Fruit fly (Drosophila melanogaster) whole organism, embryonic: ENCODE results near the gene CG2961.
A peak's percentile ranks its signal among the peaks of the same experiment; 100 is the strongest.

Experiments used
- Bdp1 ChIP-seq: fragments of 200-800 bp; sonication (Bioruptor generic); optimal IDR thresholded peaks from 3 replicates; lab custom pipeline; 2016; ENCODE audit warnings: missing biosample characterization, missing genetic modification characterization
- CG10209 ChIP-seq: fragments of 200-800 bp; sonication (Bioruptor generic); optimal IDR thresholded peaks from 3 replicates; lab custom pipeline; 2017; ENCODE audit warnings: missing biosample characterization, mild to moderate bottlenecking, missing genetic modification characterization, missing genetic modification reagents
- CG10366 ChIP-seq: fragments of 200-800 bp; sonication (Bioruptor generic); IDR thresholded peaks from 2 replicates; pipeline ENCODE4 v1.3.6; 2022; ENCODE audit warnings: missing biosample characterization, missing genetic modification characterization
- CG11093 ChIP-seq: fragments of 200-800 bp; sonication (Bioruptor generic); IDR thresholded peaks from 3 replicates; pipeline ENCODE4 v1.3.6; 2022; ENCODE audit warnings: missing biosample characterization, missing genetic modification characterization
- CG13287 ChIP-seq: fragments of 200-800 bp; sonication (Bioruptor generic); IDR thresholded peaks from 2 replicates; pipeline ENCODE4 v1.3.6; 2022; ENCODE audit warnings: missing biosample characterization, missing genetic modification characterization; ENCODE audit not compliant: partially characterized antibody
- CG13894 ChIP-seq: fragments of 200-800 bp; sonication (Bioruptor generic); optimal IDR thresholded peaks from 3 replicates; lab custom pipeline; 2018; ENCODE audit warnings: missing biosample characterization, mild to moderate bottlenecking, missing genetic modification characterization, moderate library complexity
- CG15073 ChIP-seq: fragments of 200-800 bp; sonication (Bioruptor generic); optimal IDR thresholded peaks from 2 replicates; lab custom pipeline; 2016; ENCODE audit warnings: missing biosample characterization, missing genetic modification characterization
- CG1529 ChIP-seq: fragments of 200-800 bp; sonication (Bioruptor generic); optimal IDR thresholded peaks from 3 replicates; lab custom pipeline; 2018; ENCODE audit warnings: missing biosample characterization, missing genetic modification characterization
- CG16815 ChIP-seq: fragments of 200-800 bp; sonication (Bioruptor generic); optimal IDR thresholded peaks from 3 replicates; lab custom pipeline; 2017; ENCODE audit warnings: missing biosample characterization, mild to moderate bottlenecking, missing genetic modification characterization
- CG17359 ChIP-seq: fragments of 200-800 bp; sonication (Bioruptor generic); optimal IDR thresholded peaks from 3 replicates; lab custom pipeline; 2018; ENCODE audit warnings: missing biosample characterization, mild to moderate bottlenecking, missing genetic modification characterization, moderate library complexity
- CG17385 ChIP-seq: fragments of 200-800 bp; sonication (Bioruptor generic); optimal IDR thresholded peaks from 3 replicates; lab custom pipeline; 2018; ENCODE audit warnings: missing biosample characterization, mild to moderate bottlenecking, missing genetic modification characterization
- CG2712 ChIP-seq: fragments of 200-800 bp; optimal IDR thresholded peaks from 3 replicates; lab custom pipeline; 2019; ENCODE audit warnings: missing biosample characterization, mild to moderate bottlenecking, missing genetic modification characterization, moderate library complexity
- CG31441 ChIP-seq: fragments of 200-800 bp; sonication (Bioruptor generic); IDR thresholded peaks from 2 replicates; pipeline ENCODE4 v1.3.6; 2022; ENCODE audit warnings: missing biosample characterization, missing genetic modification characterization
- CG32532 ChIP-seq: fragments of 200-800 bp; sonication (Bioruptor generic); IDR thresholded peaks from 2 replicates; pipeline ENCODE4 v1.3.6; 2022; ENCODE audit warnings: missing biosample characterization, missing genetic modification characterization
- CG32767 ChIP-seq: fragments of 200-800 bp; sonication (Bioruptor generic); IDR thresholded peaks from 2 replicates; pipeline ENCODE4 v1.3.6; 2022; ENCODE audit warnings: missing biosample characterization, missing genetic modification characterization
- CG32772 ChIP-seq: fragments of 200-800 bp; sonication (Bioruptor generic); IDR thresholded peaks from 2 replicates; pipeline ENCODE4 v1.3.6; 2022; ENCODE audit warnings: missing biosample characterization, missing genetic modification characterization
- CG34224 ChIP-seq: fragments of 200-800 bp; sonication (Bioruptor generic); IDR thresholded peaks from 3 replicates; pipeline ENCODE4 v1.3.6; 2022; ENCODE audit warnings: missing biosample characterization, missing genetic modification characterization; ENCODE audit not compliant: partially characterized antibody
- CG3847 ChIP-seq: fragments of 200-800 bp; sonication (Bioruptor generic); IDR thresholded peaks from 2 replicates; pipeline ENCODE4 v1.3.6; 2022; ENCODE audit warnings: missing biosample characterization, missing genetic modification characterization
- CG4328 ChIP-seq: fragments of 200-800 bp; sonication (Bioruptor generic); optimal IDR thresholded peaks from 3 replicates; lab custom pipeline; 2017; ENCODE audit warnings: missing biosample characterization, missing genetic modification reagents, missing genetic modification characterization
- CG6654 ChIP-seq: fragments of 200-800 bp; sonication (Bioruptor generic); optimal IDR thresholded peaks from 2 replicates; lab custom pipeline; 2017; ENCODE audit warnings: missing biosample characterization, mild to moderate bottlenecking, missing genetic modification characterization
- CG6689 ChIP-seq: fragments of 200-800 bp; sonication (Bioruptor generic); IDR thresholded peaks from 2 replicates; pipeline ENCODE4 v1.3.6; 2022; ENCODE audit warnings: missing biosample characterization, missing genetic modification characterization
- CG7745 ChIP-seq: fragments of 200-800 bp; sonication (Bioruptor generic); optimal IDR thresholded peaks from 2 replicates; lab custom pipeline; 2018; ENCODE audit warnings: missing biosample characterization, mild to moderate bottlenecking, missing genetic modification characterization, moderate library complexity
- CG8281 ChIP-seq: fragments of 200-800 bp; sonication (Bioruptor generic); optimal IDR thresholded peaks from 2 replicates; lab custom pipeline; 2018; ENCODE audit warnings: missing biosample characterization, mild to moderate bottlenecking, missing genetic modification characterization, moderate library complexity
- D19A ChIP-seq: fragments of 200-800 bp; optimal IDR thresholded peaks from 3 replicates; lab custom pipeline; 2019; ENCODE audit warnings: missing biosample characterization, mild to moderate bottlenecking, missing genetic modification characterization, moderate library complexity
- D19B ChIP-seq: fragments of 200-800 bp; sonication (Bioruptor generic); optimal IDR thresholded peaks from 2 replicates; lab custom pipeline; 2017; ENCODE audit warnings: missing biosample characterization, mild to moderate bottlenecking, missing genetic modification characterization
- Dek ChIP-seq: fragments of 200-800 bp; sonication (Bioruptor generic); optimal IDR thresholded peaks from 3 replicates; lab custom pipeline; 2019; ENCODE audit warnings: missing biosample characterization, mild to moderate bottlenecking, missing genetic modification characterization, moderate library complexity
- Dfd ChIP-seq, 2 experiments: fragments of >200 bp; optimal IDR thresholded peaks; 2 replicates each; lab custom pipeline; 2017; ENCODE audit warnings: missing biosample characterization in 2 of 2, missing genetic modification characterization in 2 of 2
- Dip3 ChIP-seq: fragments of 200-800 bp; sonication (Bioruptor generic); optimal IDR thresholded peaks from 3 replicates; lab custom pipeline; 2016; ENCODE audit warnings: missing biosample characterization, missing genetic modification characterization
- Elba2 ChIP-seq: fragments of 200-800 bp; sonication (Bioruptor generic); optimal IDR thresholded peaks from 3 replicates; lab custom pipeline; 2016; ENCODE audit warnings: missing biosample characterization, missing genetic modification characterization
- Mad ChIP-seq: fragments of 200-800 bp; sonication (Bioruptor generic); optimal IDR thresholded peaks from 2 replicates; lab custom pipeline; 2016; ENCODE audit warnings: missing biosample characterization, missing genetic modification characterization
- NK7.1 ChIP-seq: fragments of 200-800 bp; sonication (Bioruptor generic); optimal IDR thresholded peaks from 3 replicates; lab custom pipeline; 2016; ENCODE audit warnings: missing biosample characterization, missing genetic modification characterization
- Nf-YC ChIP-seq: fragments of 200-800 bp; optimal IDR thresholded peaks from 3 replicates; lab custom pipeline; 2019; ENCODE audit warnings: missing biosample characterization, mild to moderate bottlenecking, missing genetic modification characterization, moderate library complexity
- Six4 ChIP-seq: fragments of 200-800 bp; sonication (Bioruptor generic); optimal IDR thresholded peaks from 2 replicates; lab custom pipeline; 2016; ENCODE audit warnings: missing biosample characterization, missing genetic modification characterization
- Sox102F ChIP-seq: fragments of 200-800 bp; sonication (Bioruptor generic); optimal IDR thresholded peaks from 2 replicates; lab custom pipeline; 2018; ENCODE audit warnings: missing biosample characterization, mild to moderate bottlenecking, missing genetic modification characterization, moderate library complexity
- Xbp1 ChIP-seq: fragments of 200-800 bp; sonication (Bioruptor generic); optimal IDR thresholded peaks from 3 replicates; lab custom pipeline; 2016; ENCODE audit warnings: missing biosample characterization, mild to moderate bottlenecking, missing genetic modification characterization
- abd-A ChIP-seq: fragments of 200-800 bp; sonication (Bioruptor generic); optimal IDR thresholded peaks from 3 replicates; lab custom pipeline; 2019; ENCODE audit warnings: missing biosample characterization, mild to moderate bottlenecking, missing genetic modification characterization, moderate library complexity
- cad ChIP-seq: fragments of >200 bp; optimal IDR thresholded peaks from 2 replicates; lab custom pipeline; 2017; ENCODE audit warnings: missing biosample characterization, missing genetic modification characterization
- chinmo ChIP-seq: fragments of 200-800 bp; sonication (Bioruptor generic); IDR thresholded peaks from 4 replicates; pipeline ENCODE4 v1.3.6; 2022; ENCODE audit warnings: missing biosample characterization, missing genetic modification characterization; ENCODE audit not compliant: partially characterized antibody
- corto ChIP-seq: fragments of 200-800 bp; sonication (Bioruptor generic); optimal IDR thresholded peaks from 2 replicates; lab custom pipeline; 2016; ENCODE audit warnings: missing biosample characterization, mild to moderate bottlenecking, missing genetic modification characterization, moderate library complexity
- croc ChIP-seq: fragments of 200-800 bp; sonication (Bioruptor generic); conservative IDR thresholded peaks from 3 replicates; pipeline ENCODE4 v1.3.6; 2022; ENCODE audit warnings: missing biosample characterization, missing genetic modification characterization
- dmrt99B ChIP-seq: fragments of 200-800 bp; sonication (Bioruptor generic); optimal IDR thresholded peaks from 2 replicates; lab custom pipeline; 2018; ENCODE audit warnings: missing biosample characterization, mild to moderate bottlenecking, missing genetic modification characterization, moderate library complexity
- fd64A ChIP-seq: fragments of 200-800 bp; sonication (Bioruptor generic); optimal IDR thresholded peaks from 3 replicates; lab custom pipeline; 2018; ENCODE audit warnings: missing biosample characterization, mild to moderate bottlenecking, missing genetic modification characterization
- fd96Cb ChIP-seq: fragments of 200-800 bp; sonication (Bioruptor generic); optimal IDR thresholded peaks from 2 replicates; lab custom pipeline; 2018; ENCODE audit warnings: missing biosample characterization, mild to moderate bottlenecking, missing genetic modification characterization, moderate library complexity
- jigr1 ChIP-seq: fragments of 200-800 bp; sonication (Bioruptor generic); IDR thresholded peaks from 3 replicates; pipeline ENCODE4 v1.3.6; 2022; ENCODE audit warnings: missing biosample characterization, missing genetic modification characterization
- maf-S ChIP-seq: fragments of 200-800 bp; sonication (Bioruptor generic); optimal IDR thresholded peaks from 2 replicates; lab custom pipeline; 2016; ENCODE audit warnings: missing biosample characterization, missing genetic modification characterization
- nerfin-2 ChIP-seq: fragments of 200-800 bp; sonication (Bioruptor generic); IDR thresholded peaks from 2 replicates; pipeline ENCODE4 v1.3.6; 2022; ENCODE audit warnings: missing biosample characterization, missing genetic modification characterization; ENCODE audit not compliant: partially characterized antibody
- salm ChIP-seq: fragments of 200-800 bp; sonication (Bioruptor generic); optimal IDR thresholded peaks from 2 replicates; lab custom pipeline; 2018; ENCODE audit warnings: missing biosample characterization, mild to moderate bottlenecking, missing genetic modification characterization
- shn ChIP-seq: fragments of 200-800 bp; sonication (Bioruptor generic); optimal IDR thresholded peaks from 3 replicates; lab custom pipeline; 2016; ENCODE audit warnings: missing biosample characterization, missing genetic modification characterization
- trem ChIP-seq: fragments of 200-800 bp; optimal IDR thresholded peaks from 3 replicates; lab custom pipeline; 2019; ENCODE audit warnings: missing biosample characterization, mild to moderate bottlenecking, missing genetic modification characterization, moderate library complexity
- zen ChIP-seq: fragments of 200-800 bp; sonication (Bioruptor generic); optimal IDR thresholded peaks from 3 replicates; lab custom pipeline; 2018; ENCODE audit warnings: missing biosample characterization, mild to moderate bottlenecking, missing genetic modification characterization, moderate library complexity
- zf30C ChIP-seq: fragments of 200-800 bp; sonication (Bioruptor generic); optimal IDR thresholded peaks from 3 replicates; lab custom pipeline; 2018; ENCODE audit warnings: missing biosample characterization, mild to moderate bottlenecking, missing genetic modification characterization

Gene CG2961

DNA sequence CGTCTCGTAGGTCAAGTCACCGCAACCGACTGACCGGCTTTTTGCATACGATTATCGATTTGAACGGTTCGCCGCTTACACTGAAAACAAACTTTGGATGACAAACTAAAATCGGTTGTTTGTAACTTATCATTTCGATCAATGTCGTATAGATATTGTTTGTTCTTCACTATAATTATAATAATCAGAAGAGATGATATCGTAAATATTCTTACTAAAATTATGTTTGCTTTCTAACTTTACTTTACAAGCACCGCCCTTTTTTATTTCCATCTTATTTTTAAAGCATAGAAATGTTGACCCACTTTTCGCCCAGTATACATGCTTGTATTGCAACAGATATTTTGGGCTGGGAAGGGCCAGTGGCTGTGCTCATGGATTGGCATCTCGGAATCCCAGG, at the start of gene CG2961 (continued):
- TF ChIP-seq Nf-YC (tag; lab: Kevin White, UChicago) (no peak), maf-S (GFP tag; lab: Kevin White, UChicago) (no peak), zf30C (GFP tag; lab: Kevin White, UChicago) (no peak), Dfd (GFP tag; optimal IDR thresholded peaks at IDR 0.05; lab: Kevin White, UChicago) (no peak), CG17359 (tag; lab: Kevin White, UChicago) (peak; percentile 45), chinmo (GFP tag; lab: Robert Waterston, UW) (no peak; the same call in 3 of the 4 replicates), Bdp1 (GFP tag; lab: Kevin White, UChicago) (no peak), CG6689 (peak; percentile 41), fd64A (no peak), CG13894 (tag; lab: Kevin White, UChicago) (no peak), jigr1 (GFP tag; lab: Robert Waterston, UW) (no peak), CG15073 (GFP tag; lab: Kevin White, UChicago) (no peak), CG10209 (GFP tag; lab: Kevin White, UChicago) (no peak), shn (GFP tag; lab: Kevin White, UChicago) (no peak), CG32767 (GFP tag; lab: Robert Waterston, UW) (no peak), Dip3 (GFP tag; lab: Kevin White, UChicago) (no peak), Six4 (GFP tag; lab: Kevin White, UChicago) (no peak), Mad (GFP tag; lab: Kevin White, UChicago) (no peak), abd-A (tag; lab: Kevin White, UChicago) (no peak), corto (GFP tag; lab: Kevin White, UChicago) (no peak), CG2712 (tag; lab: Kevin White, UChicago) (peak; percentile 33), D19A (tag; lab: Kevin White, UChicago) (no peak), CG8281 (tag; lab: Kevin White, UChicago) (peak; percentile 5), fd96Cb (peak; percentile 32), CG16815 (GFP tag; lab: Kevin White, UChicago) (no peak), croc (peak; percentile 18; the same call in 1 of the 3 replicates), CG4328 (GFP tag; lab: Kevin White, UChicago) (no peak), CG11093 (GFP tag; lab: Robert Waterston, UW) (no peak; the same call in 2 of the 3 replicates), CG34224 (GFP tag; lab: Robert Waterston, UW) (no peak), CG13287 (GFP tag; lab: Robert Waterston, UW) (no peak), D19B (GFP tag; lab: Kevin White, UChicago) (no peak), Sox102F (peak; percentile 64), CG32532 (GFP tag; lab: Robert Waterston, UW) (no peak), zen (tag; lab: Kevin White, UChicago) (no peak), CG31441 (GFP tag; lab: Robert Waterston, UW) (no peak), Dek (tag; lab: Kevin White, UChicago) (no peak), cad (GFP tag; lab: Kevin White, UChicago) (no peak), CG7745 (tag; lab: Kevin White, UChicago) (no peak), salm (tag; lab: Kevin White, UChicago) (no peak), nerfin-2 (GFP tag; lab: Robert Waterston, UW) (no peak), trem (tag; lab: Kevin White, UChicago) (no peak), NK7.1 (GFP tag; lab: Kevin White, UChicago) (no peak), CG10366 (GFP tag; lab: Robert Waterston, UW) (no peak; the same call in 1 of the 2 replicates), Xbp1 (peak; percentile 2), Elba2 (GFP tag; lab: Kevin White, UChicago) (no peak), CG6654 (no peak), CG17385 (GFP tag; lab: Kevin White, UChicago) (no peak), dmrt99B (tag; lab: Kevin White, UChicago) (peak; percentile 63), CG32772 (GFP tag; lab: Robert Waterston, UW) (no peak), CG3847 (GFP tag; lab: Robert Waterston, UW) (no peak), CG1529 (GFP tag; lab: Kevin White, UChicago) (no peak)
